Worm (Caenorhabditis elegans) whole organism, mixed stage, embryonic: ENCODE measurements around the gene moc-2.

Experiments
- M03D4.4 ChIP-seq: sonication (generic microtip); optimal IDR thresholded peaks from 2 replicates; lab custom pipeline; 2017; ENCODE audit warnings: mild to moderate bottlenecking, missing genetic modification characterization, missing compliant biosample characterization
- bed-3 ChIP-seq: fragments of 200-800 bp; sonication (Bioruptor generic); optimal IDR thresholded peaks from 3 replicates; lab custom pipeline; 2018; ENCODE audit warnings: mild to moderate bottlenecking, missing genetic modification characterization, moderate library complexity, missing compliant biosample characterization
- blmp-1 ChIP-seq: fragments of 150-350 bp; optimal IDR thresholded peaks from 2 replicates; lab custom pipeline; 2014; ENCODE audit warnings: missing biosample characterization, missing genetic modification characterization
- ceh-83 ChIP-seq: fragments of 200-800 bp; sonication (Bioruptor generic); optimal IDR thresholded peaks from 2 replicates; lab custom pipeline; 2018; ENCODE audit warnings: mild to moderate bottlenecking, missing genetic modification characterization, missing compliant biosample characterization
- ces-1 ChIP-seq: fragments of 150-350 bp; optimal IDR thresholded peaks from 2 replicates; lab custom pipeline; 2014; ENCODE audit warnings: missing biosample characterization, missing genetic modification reagents, missing genetic modification characterization
- cnd-1 ChIP-seq: fragments of 200-800 bp; sonication (Bioruptor generic); optimal IDR thresholded peaks from 2 replicates; lab custom pipeline; 2018; ENCODE audit warnings: mild to moderate bottlenecking, missing genetic modification characterization, missing compliant biosample characterization
- drap-1 ChIP-seq: fragments of 200-800 bp; sonication (Bioruptor generic); optimal IDR thresholded peaks from 3 replicates; lab custom pipeline; 2018; ENCODE audit warnings: mild to moderate bottlenecking, missing genetic modification characterization, missing compliant biosample characterization
- elt-1 ChIP-seq: sonication (generic microtip); optimal IDR thresholded peaks from 2 replicates; lab custom pipeline; 2017; ENCODE audit warnings: missing genetic modification characterization, mild to moderate bottlenecking, missing compliant biosample characterization, antibody characterized with exemption, moderate library complexity, borderline replicate concordance; ENCODE audit not compliant: insufficient read depth
- elt-3 ChIP-seq: fragments of 150-350 bp; optimal IDR thresholded peaks from 2 replicates; lab custom pipeline; 2014; ENCODE audit warnings: missing biosample characterization, missing genetic modification characterization
- flh-1 ChIP-seq: fragments of 200-800 bp; sonication (Bioruptor generic); optimal IDR thresholded peaks from 2 replicates; lab custom pipeline; 2018; ENCODE audit warnings: mild to moderate bottlenecking, missing genetic modification characterization, moderate library complexity, missing compliant biosample characterization
- hlh-1 ChIP-seq: fragments of 150-350 bp; optimal IDR thresholded peaks from 2 replicates; lab custom pipeline; 2014; ENCODE audit warnings: missing biosample characterization, missing genetic modification reagents, missing genetic modification characterization
- mep-1 ChIP-seq: fragments of 150-350 bp; optimal IDR thresholded peaks from 2 replicates; lab custom pipeline; 2017; ENCODE audit warnings: missing biosample characterization, missing genetic modification reagents, missing genetic modification characterization, inconsistent platforms
- mls-2 ChIP-seq: sonication (generic microtip); optimal IDR thresholded peaks from 2 replicates; lab custom pipeline; 2016; ENCODE audit warnings: mild to moderate bottlenecking, missing genetic modification characterization, moderate library complexity, missing compliant biosample characterization
- nhr-2 ChIP-seq: fragments of 150-350 bp; optimal IDR thresholded peaks from 2 replicates; lab custom pipeline; 2014; ENCODE audit warnings: missing biosample characterization, missing genetic modification characterization
- nhr-237 ChIP-seq: fragments of 150-350 bp; optimal IDR thresholded peaks from 2 replicates; lab custom pipeline; 2014; ENCODE audit warnings: missing biosample characterization, missing genetic modification characterization
- nhr-28 ChIP-seq: fragments of 150-350 bp; optimal IDR thresholded peaks from 2 replicates; lab custom pipeline; 2014; ENCODE audit warnings: missing biosample characterization, missing genetic modification characterization
- pha-4 ChIP-seq: fragments of 150-350 bp; optimal IDR thresholded peaks from 2 replicates; lab custom pipeline; 2018; ENCODE audit warnings: missing biosample characterization, missing genetic modification reagents, missing genetic modification characterization
- sem-2 ChIP-seq: fragments of 200-800 bp; sonication (Bioruptor generic); optimal IDR thresholded peaks from 2 replicates; lab custom pipeline; 2018; ENCODE audit warnings: mild to moderate bottlenecking, missing genetic modification characterization, missing compliant biosample characterization
- snpc-4 ChIP-seq: fragments of 150-350 bp; optimal IDR thresholded peaks from 2 replicates; lab custom pipeline; 2014; ENCODE audit warnings: missing biosample characterization, missing genetic modification characterization
- sptf-1 ChIP-seq: sonication (generic microtip); optimal IDR thresholded peaks from 2 replicates; lab custom pipeline; 2017; ENCODE audit warnings: mild to moderate bottlenecking, missing genetic modification characterization, moderate library complexity, missing compliant biosample characterization
- tbx-8 ChIP-seq: fragments of 200-800 bp; sonication (Bioruptor generic); optimal IDR thresholded peaks from 2 replicates; lab custom pipeline; 2018; ENCODE audit warnings: mild to moderate bottlenecking, missing genetic modification characterization, moderate library complexity, missing compliant biosample characterization
- unc-120 ChIP-seq: sonication (generic microtip); optimal IDR thresholded peaks from 2 replicates; lab custom pipeline; 2017; ENCODE audit warnings: missing genetic modification characterization, missing compliant biosample characterization; ENCODE audit not compliant: poor library complexity, severe bottlenecking
- unc-39 ChIP-seq: fragments of 150-350 bp; optimal IDR thresholded peaks from 2 replicates; lab custom pipeline; 2014; ENCODE audit warnings: missing biosample characterization, missing genetic modification characterization
- unc-62 ChIP-seq: fragments of 150-350 bp; optimal IDR thresholded peaks from 2 replicates; lab custom pipeline; 2014; ENCODE audit warnings: missing biosample characterization, missing genetic modification reagents, missing genetic modification characterization
- zip-8 ChIP-seq: fragments of 150-350 bp; optimal IDR thresholded peaks from 2 replicates; lab custom pipeline; 2014; ENCODE audit warnings: missing biosample characterization, missing genetic modification characterization

Gene moc-2

DNA sequence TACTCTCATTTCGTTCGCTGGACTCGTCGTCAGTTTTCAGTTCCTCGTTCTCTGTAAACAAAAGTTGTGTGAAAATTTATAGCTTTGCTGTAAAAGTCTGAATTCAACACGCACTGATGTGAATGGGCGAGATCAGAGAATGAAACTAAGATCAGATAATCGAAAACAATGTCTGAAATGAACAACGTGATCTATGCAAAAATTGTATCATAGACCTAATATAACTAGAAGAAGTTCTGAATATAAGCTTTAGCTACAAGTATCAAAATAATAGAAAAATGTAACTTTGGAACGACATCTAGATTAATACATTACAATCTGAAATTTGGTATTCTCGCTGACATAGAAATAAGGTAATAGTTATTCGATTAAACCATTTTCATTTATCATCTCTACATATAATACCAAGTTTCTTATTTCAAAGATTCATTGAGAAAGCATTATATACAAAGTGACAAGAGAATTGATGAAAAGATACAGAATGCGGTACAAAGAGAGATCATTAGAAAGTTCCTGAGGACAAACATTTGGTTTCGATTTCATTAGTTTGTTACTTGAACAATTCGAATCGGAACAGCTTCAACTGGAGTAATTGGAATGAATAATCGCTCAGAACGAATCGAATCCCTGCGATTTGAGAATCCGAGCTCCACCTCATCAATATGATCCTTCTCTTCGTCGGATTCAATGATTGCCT, at the start of gene moc-2:
moc-2 (minus strand) TSS at position 51 of the 697 bp plus-strand sequence.
- TF ChIP-seq elt-1 (tag; lab: Kevin White, UChicago) (no peak), snpc-4 (tag; lab: Kevin White, UChicago) (no peak), unc-120 (tag; lab: Kevin White, UChicago) (no peak), mls-2 (tag; lab: Kevin White, UChicago) (no peak), tbx-8 (GFP tag; lab: Kevin White, UChicago) (no peak), unc-62 (GFP tag; lab: Kevin White, UChicago) (no peak), unc-39 (tag; lab: Kevin White, UChicago) (no peak), M03D4.4 (tag; lab: Kevin White, UChicago) (no peak), ceh-83 (GFP tag; lab: Kevin White, UChicago) (no peak), ces-1 (no peak), hlh-1 (tag; lab: Kevin White, UChicago) (no peak), flh-1 (no peak), sptf-1 (tag; lab: Kevin White, UChicago) (no peak)

ce11 chrV:6551707-6552390, 47.9 kb upstream of the moc-2 start, which contains the start of gene twk-10:
Gene twk-10 (plus strand): TSS chrV:6552340.
- TF ChIP-seq mls-2 (tag; lab: Kevin White, UChicago) (no peak), snpc-4 (tag; lab: Kevin White, UChicago) (no peak), zip-8 (tag; lab: Kevin White, UChicago) (no peak), elt-1 (tag; lab: Kevin White, UChicago) (no peak), M03D4.4 (tag; lab: Kevin White, UChicago) (peak; percentile 17), ceh-83 (GFP tag; lab: Kevin White, UChicago) (peak; percentile 48), cnd-1 (tag; lab: Kevin White, UChicago) (peak; percentile 35), sem-2 (GFP tag; lab: Kevin White, UChicago) (peak; percentile 19)

DNA sequence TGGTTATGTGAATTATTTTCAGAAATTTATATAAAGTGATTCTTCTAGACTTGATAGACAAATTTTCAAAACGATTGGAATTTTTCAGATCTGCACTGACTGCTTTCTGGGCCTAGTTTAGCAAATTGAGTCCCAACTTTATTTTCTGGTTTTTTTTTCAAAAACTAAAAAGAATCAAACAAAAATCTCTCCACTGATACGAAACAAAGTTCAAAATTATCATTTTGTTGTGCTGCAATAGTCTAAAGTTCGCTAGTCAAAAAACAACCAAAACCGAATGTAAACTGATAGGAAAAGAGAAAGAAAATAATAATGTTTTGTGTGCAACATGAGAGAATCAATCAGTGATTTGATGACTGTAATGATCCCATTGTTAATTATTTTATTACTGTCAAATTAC, 45.9 kb upstream of the moc-2 start, which contains the start of gene lipl-4:
lipl-4 (plus strand) TSS at position 301 of the 400 bp plus-strand sequence.
- no peak for TF ChIP-seq hlh-1 (tag; lab: Kevin White, UChicago)
- TF ChIP-seq mls-2 (tag; lab: Kevin White, UChicago): no peak
- no peak for TF ChIP-seq sem-2 (GFP tag; lab: Kevin White, UChicago)
- TF ChIP-seq unc-120 (tag; lab: Kevin White, UChicago): no peak
- TF ChIP-seq zip-8 (tag; lab: Kevin White, UChicago): no peak
- no peak for TF ChIP-seq nhr-28
- no peak for TF ChIP-seq drap-1 (GFP tag; lab: Kevin White, UChicago)
- TF ChIP-seq snpc-4 (tag; lab: Kevin White, UChicago): no peak
- no peak for TF ChIP-seq blmp-1
- no peak for TF ChIP-seq ces-1
- TF ChIP-seq mep-1 (tag; lab: Kevin White, UChicago): no peak
- TF ChIP-seq nhr-2 (tag; lab: Kevin White, UChicago): no peak
- no peak for TF ChIP-seq elt-3 (tag; lab: Kevin White, UChicago)
- no peak for TF ChIP-seq ceh-83 (GFP tag; lab: Kevin White, UChicago)
- TF ChIP-seq, all 35 proteins: peak for 0

ce11 chrV:6549148-6549547, 45.2 kb upstream of the moc-2 start, which contains the start of gene K04A8.20:
Gene K04A8.20 (plus strand): TSS chrV:6549448.
- TF ChIP-seq bed-3 (no peak), M03D4.4 (tag; lab: Kevin White, UChicago) (no peak), blmp-1 (no peak), nhr-237 (tag; lab: Kevin White, UChicago) (no peak), zip-8 (tag; lab: Kevin White, UChicago) (no peak)
- TF ChIP-seq, all 35 proteins: peak for 0

DNA sequence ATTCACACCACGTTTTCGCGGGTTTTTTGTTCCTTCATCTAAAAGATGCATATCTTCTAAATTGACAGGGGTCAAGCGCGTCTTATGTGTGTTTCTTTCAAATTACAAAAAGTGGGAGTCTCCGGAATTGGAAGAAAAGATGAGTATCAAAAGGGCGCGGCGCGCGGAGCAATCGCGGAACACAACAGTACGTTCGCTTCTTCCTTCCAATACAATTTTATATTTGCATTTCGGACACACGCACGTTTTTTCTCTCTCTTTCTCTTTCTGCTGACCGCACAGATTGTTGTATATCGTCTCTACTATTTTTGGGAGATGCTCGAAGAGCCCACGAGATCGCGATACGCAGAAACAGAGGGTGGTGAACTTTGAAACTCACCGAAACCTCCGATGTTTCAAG, 44.3 kb upstream of the moc-2 start:
- TF ChIP-seq pha-4 (no peak), zip-8 (tag; lab: Kevin White, UChicago) (peak; percentile 9), elt-1 (tag; lab: Kevin White, UChicago) (no peak)
